Worm (Caenorhabditis elegans): ENCODE data around the gene egl-27.

egl-27 gene

ce11 chrII:6829108-6829507 lies 5.7 kb upstream of the egl-27 start (continued):
- TF ChIP-seq nhr-25 (tag; optimal IDR thresholded peaks at IDR 0.05; ENCODE audit: borderline replicate concordance, insufficient read depth) (peak; percentile 28), nhr-102 (tag; optimal IDR thresholded peaks at IDR 0.05) (no peak), pqm-1 (tag; optimal IDR thresholded peaks at IDR 0.05) (peak; percentile 55), nhr-6 (tag; optimal IDR thresholded peaks at IDR 0.05) (peak; percentile 58), lin-1 (GFP tag; IDR thresholded peaks at IDR 0.05) (0 out of 2 replicates have a peak, but pooled peaks have one; percentile 13), nhr-77 (tag; optimal IDR thresholded peaks at IDR 0.05) (no peak), Y75B8A.6 (GFP tag; IDR thresholded peaks at IDR 0.05) (no peak), lsy-2 (tag; optimal IDR thresholded peaks at IDR 0.05) (peak; percentile 44 to 51), dmd-6 (GFP tag; IDR thresholded peaks at IDR 0.05) (peak; percentile 60; the same call in 1 of the 2 replicates), spr-3 (GFP tag; optimal IDR thresholded peaks at IDR 0.05) (no peak), lin-39 (tag; optimal IDR thresholded peaks at IDR 0.05) (no peak)

DNA sequence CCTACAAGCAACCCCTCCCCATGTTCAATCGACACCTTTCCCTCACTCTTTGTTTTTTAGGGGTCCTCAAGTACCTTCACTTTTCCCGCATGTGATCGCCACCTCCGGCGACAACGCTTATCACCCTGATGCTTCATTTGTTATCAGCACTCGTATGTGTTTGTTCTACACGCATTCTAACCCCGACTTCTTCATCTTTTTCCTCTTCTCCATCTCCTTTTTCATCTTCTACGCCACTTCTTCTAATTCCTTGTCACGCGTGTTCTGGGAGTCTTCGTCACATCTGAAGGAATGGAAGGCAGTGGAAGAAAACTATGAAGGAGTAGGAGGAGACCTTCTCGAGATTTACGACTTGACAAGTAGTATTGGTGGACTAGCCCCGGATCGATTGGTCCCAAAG lies 4.8 kb upstream of the egl-27 start:
- peak; percentile 38 for TF ChIP-seq nhr-28 (tag; optimal IDR thresholded peaks at IDR 0.05)
- TF ChIP-seq dve-1 (tag; optimal IDR thresholded peaks at IDR 0.05; ENCODE audit: insufficient read depth) = peak; percentile 22
- no peak for TF ChIP-seq ceh-28 (tag; optimal IDR thresholded peaks at IDR 0.05)
- TF ChIP-seq ama-1 (optimal IDR thresholded peaks at IDR 0.05) = no peak
- no peak for TF ChIP-seq daf-16 (GFP tag; optimal IDR thresholded peaks at IDR 0.05)
- TF ChIP-seq daf-16 (tag; optimal IDR thresholded peaks at IDR 0.05) = no peak
- peak; percentile 6 for TF ChIP-seq mep-1 (tag; optimal IDR thresholded peaks at IDR 0.05)
- TF ChIP-seq mdl-1 (tag; optimal IDR thresholded peaks at IDR 0.05) = peak in 1 of 2 experiments; percentile 32
- TF ChIP-seq nhr-42 (GFP tag; IDR thresholded peaks at IDR 0.05) = no peak
- TF ChIP-seq attf-4 (tag; optimal IDR thresholded peaks at IDR 0.05) = no peak
- no peak for TF ChIP-seq nhr-111 (GFP tag; optimal IDR thresholded peaks at IDR 0.05)
- TF ChIP-seq mxl-2 (GFP tag; conservative IDR thresholded peaks at IDR 0.05) = no peak
- TF ChIP-seq daf-19 (GFP tag; conservative IDR thresholded peaks at IDR 0.05) = no peak
- TF ChIP-seq spr-1 (tag; optimal IDR thresholded peaks at IDR 0.05) = no peak
- TF ChIP-seq pha-4 (GFP tag; IDR thresholded peaks at IDR 0.05) = no peak
- no peak for TF ChIP-seq pha-4 (tag; optimal IDR thresholded peaks at IDR 0.05)
- no peak for TF ChIP-seq hif-1 (tag; optimal IDR thresholded peaks at IDR 0.05)
- TF ChIP-seq ceh-44 (GFP tag; IDR thresholded peaks at IDR 0.05) = no peak
- TF ChIP-seq T20F7.1 (GFP tag; optimal IDR thresholded peaks at IDR 0.05) = no peak
- no peak for TF ChIP-seq set-16 (GFP tag; IDR thresholded peaks at IDR 0.05)
- TF ChIP-seq vab-7 (GFP tag; IDR thresholded peaks at IDR 0.05) = no peak
- TF ChIP-seq unc-62 (GFP tag; optimal IDR thresholded peaks at IDR 0.05 in 1 of 2) = peak in 1 of 2 experiments; percentile 99
- TF ChIP-seq unc-62 (tag; optimal IDR thresholded peaks at IDR 0.05) = no peak
- no peak for TF ChIP-seq saeg-2 (GFP tag; IDR thresholded peaks at IDR 0.05)
- TF ChIP-seq ceh-82 (tag; optimal IDR thresholded peaks at IDR 0.05) = no peak
- peak; percentile 92 for TF ChIP-seq aha-1 (tag)
- TF ChIP-seq zfp-3 (GFP tag; conservative IDR thresholded peaks at IDR 0.05) = no peak
- peak; percentile 49 for TF ChIP-seq mxl-3 (GFP tag; optimal IDR thresholded peaks at IDR 0.05)
- TF ChIP-seq hlh-11 (tag; optimal IDR thresholded peaks at IDR 0.05) = peak; percentile 51
- TF ChIP-seq hlh-30 (tag; optimal IDR thresholded peaks at IDR 0.05; ENCODE audit: insufficient read depth) = peak; percentile 83
- TF ChIP-seq egl-27 (tag; optimal IDR thresholded peaks at IDR 0.05) = no peak

Measured in whole organism, L4 larva.